Worm (Caenorhabditis elegans): ENCODE data around the gene EEED8.15.

DNA sequence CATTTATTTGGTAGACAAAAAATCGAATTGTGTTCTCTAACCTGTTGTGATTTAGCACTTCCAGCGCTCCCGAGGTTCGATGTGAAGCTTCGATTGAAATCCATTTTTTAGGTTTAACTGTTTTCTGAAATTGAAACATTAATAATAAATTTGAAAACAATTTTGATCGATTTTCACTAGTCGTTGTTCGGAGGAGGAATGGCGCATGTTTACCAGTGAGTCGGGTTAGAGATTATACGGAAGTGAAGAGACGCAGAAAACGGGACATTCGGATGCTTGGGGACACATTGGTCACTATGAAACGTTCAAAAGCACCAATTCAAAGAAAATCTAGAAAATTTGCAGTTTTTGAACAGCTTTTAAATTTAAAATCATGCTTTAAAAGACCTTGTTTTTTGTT, 20.2 kb upstream of the EEED8.15 start, which contains the start of gene fbxl-3:
- TF ChIP-seq W03F9.2 (tag; optimal IDR thresholded peaks at IDR 0.05) (no peak), him-1 (tag; optimal IDR thresholded peaks at IDR 0.05) (no peak)
